Worm (Caenorhabditis elegans): ENCODE data around the gene lips-7.

DNA sequence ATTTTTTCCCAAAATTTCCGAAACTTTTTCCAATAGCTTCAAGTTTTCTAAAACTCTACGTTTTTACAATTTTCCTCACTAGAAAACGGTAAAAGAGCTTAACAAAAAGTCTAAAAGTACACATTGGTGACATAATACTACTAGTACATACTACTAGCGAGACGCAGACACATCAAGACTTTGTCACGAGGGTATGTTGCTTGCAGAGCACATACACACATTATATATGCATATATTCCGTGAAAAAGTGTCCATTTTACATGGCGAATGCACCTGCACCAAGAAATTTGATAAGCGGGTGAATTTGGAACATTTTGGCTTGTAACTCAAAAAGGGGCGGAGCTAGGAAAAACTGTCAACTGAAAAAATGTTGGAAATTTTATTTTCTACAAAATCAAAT lies 49.7 kb downstream of the lips-7 start:
- TF ChIP-seq C04F5.9 (tag; optimal IDR thresholded peaks at IDR 0.05), result no peak
- TF ChIP-seq dpl-1 (GFP tag; optimal IDR thresholded peaks at IDR 0.05), result peak in 2 of 3 experiments; percentile 0 to 52
- TF ChIP-seq elt-2 (tag; optimal IDR thresholded peaks at IDR 0.05), result no peak
- no peak for TF ChIP-seq unc-30 (tag; optimal IDR thresholded peaks at IDR 0.05)
- no peak for TF ChIP-seq ces-1 (GFP tag; optimal IDR thresholded peaks at IDR 0.05)
- no peak for TF ChIP-seq nhr-77 (tag; optimal IDR thresholded peaks at IDR 0.05)
- no peak for TF ChIP-seq ztf-11 (tag; optimal IDR thresholded peaks at IDR 0.05)
- TF ChIP-seq tbx-2 (tag; optimal IDR thresholded peaks at IDR 0.05), result peak; percentile 30
